Worm (Caenorhabditis elegans): ENCODE results near the gene emb-1.
A peak's percentile ranks its signal among the peaks of the same experiment; 100 is the strongest.

Gene emb-1

ce11 chrIII:5162820-5163631 lies 10.2 kb upstream of the emb-1 start, which contains the start of gene gars-1:
gars-1 (minus strand) TSS chrIII:5163627.
- TF ChIP-seq aly-2 (tag; optimal IDR thresholded peaks at IDR 0.05) (no peak), lin-39 (tag; optimal IDR thresholded peaks at IDR 0.05) (no peak), nhr-237 (tag; optimal IDR thresholded peaks at IDR 0.05) (no peak), mbf-1 (tag; optimal IDR thresholded peaks at IDR 0.05) (no peak), C34F6.9 (tag; optimal IDR thresholded peaks at IDR 0.05) (peak; percentile 59), sem-4 (tag; optimal IDR thresholded peaks at IDR 0.05) (no peak), lin-13 (GFP tag; optimal IDR thresholded peaks at IDR 0.05) (no peak), fos-1 (tag; optimal IDR thresholded peaks at IDR 0.05) (no peak), blmp-1 (tag; optimal IDR thresholded peaks at IDR 0.05; ENCODE audit: insufficient read depth) (no peak), egl-27 (tag; optimal IDR thresholded peaks at IDR 0.05) (no peak), mdl-1 (tag; optimal IDR thresholded peaks at IDR 0.05) (no peak), ztf-1 (GFP tag; conservative IDR thresholded peaks at IDR 0.05) (no peak), skn-1 (tag; optimal IDR thresholded peaks at IDR 0.05) (no peak), nhr-10 (tag; optimal IDR thresholded peaks at IDR 0.05) (no peak), lsy-2 (tag; optimal IDR thresholded peaks at IDR 0.05) (peak; percentile 11 to 23), ceh-16 (tag; optimal IDR thresholded peaks at IDR 0.05) (no peak), dmd-4 (tag; optimal IDR thresholded peaks at IDR 0.05) (no peak), crh-2 (tag; optimal IDR thresholded peaks at IDR 0.05) (no peak), unc-39 (tag; optimal IDR thresholded peaks at IDR 0.05) (no peak), peb-1 (tag; optimal IDR thresholded peaks at IDR 0.05) (no peak), nhr-25 (tag; optimal IDR thresholded peaks at IDR 0.05) (peak; percentile 15), alr-1 (tag; optimal IDR thresholded peaks at IDR 0.05) (no peak), ceh-82 (tag; optimal IDR thresholded peaks at IDR 0.05) (no peak), ama-1 (optimal IDR thresholded peaks at IDR 0.05) (peak; percentile 57), sma-9 (GFP tag; optimal IDR thresholded peaks at IDR 0.05) (no peak), sma-9 (tag; optimal IDR thresholded peaks at IDR 0.05) (no peak), unc-55 (GFP tag; optimal IDR thresholded peaks at IDR 0.05) (peak; percentile 74), nhr-129 (tag; optimal IDR thresholded peaks at IDR 0.05) (peak; percentile 30), nhr-12 (tag; optimal IDR thresholded peaks at IDR 0.05) (no peak), sma-3 (GFP tag; optimal IDR thresholded peaks at IDR 0.05) (no peak), unc-62 (GFP tag; optimal IDR thresholded peaks at IDR 0.05) (no peak), nhr-11 (tag; optimal IDR thresholded peaks at IDR 0.05) (no peak), F13H6.1 (tag; optimal IDR thresholded peaks at IDR 0.05) (no peak), mab-5 (tag; optimal IDR thresholded peaks at IDR 0.05) (no peak), Y55F3AM.14 (GFP tag; optimal IDR thresholded peaks at IDR 0.05) (no peak), nhr-21 (tag; optimal IDR thresholded peaks at IDR 0.05) (no peak)

ce11 chrIII:5165211-5165610 lies 8.0 kb upstream of the emb-1 start, which contains the start of gene T10F2.2:
T10F2.2 (minus strand) TSS chrIII:5165311.
- TF ChIP-seq dmd-4 (tag; optimal IDR thresholded peaks at IDR 0.05): no peak
- no peak for TF ChIP-seq fos-1 (tag; optimal IDR thresholded peaks at IDR 0.05)
- no peak for TF ChIP-seq lin-11 (tag; optimal IDR thresholded peaks at IDR 0.05)
- no peak for TF ChIP-seq aly-2 (tag; optimal IDR thresholded peaks at IDR 0.05)
- no peak for TF ChIP-seq unc-62 (GFP tag; optimal IDR thresholded peaks at IDR 0.05)
- no peak for TF ChIP-seq ceh-16 (tag; optimal IDR thresholded peaks at IDR 0.05)
- TF ChIP-seq ztf-11 (tag; optimal IDR thresholded peaks at IDR 0.05): no peak
- TF ChIP-seq alr-1 (tag; optimal IDR thresholded peaks at IDR 0.05): no peak
- no peak for TF ChIP-seq ZK546.5 (tag; optimal IDR thresholded peaks at IDR 0.05)
- no peak for TF ChIP-seq skn-1 (tag; optimal IDR thresholded peaks at IDR 0.05)
- no peak for TF ChIP-seq lsy-2 (tag; optimal IDR thresholded peaks at IDR 0.05)
- no peak for TF ChIP-seq nhr-11 (tag; optimal IDR thresholded peaks at IDR 0.05)
- no peak for TF ChIP-seq mab-5 (tag; optimal IDR thresholded peaks at IDR 0.05)
- no peak for TF ChIP-seq Y55F3AM.14 (GFP tag; optimal IDR thresholded peaks at IDR 0.05)

- TF ChIP-seq unc-39 (tag; optimal IDR thresholded peaks at IDR 0.05) (no peak), dmd-4 (tag; optimal IDR thresholded peaks at IDR 0.05) (no peak), nhr-129 (tag; optimal IDR thresholded peaks at IDR 0.05) (peak; percentile 65), ZK546.5 (tag; optimal IDR thresholded peaks at IDR 0.05) (no peak), nhr-21 (tag; optimal IDR thresholded peaks at IDR 0.05) (no peak), ztf-4 (tag; optimal IDR thresholded peaks at IDR 0.05) (no peak), blmp-1 (tag; optimal IDR thresholded peaks at IDR 0.05; ENCODE audit: insufficient read depth) (peak; percentile 42), skn-1 (tag; optimal IDR thresholded peaks at IDR 0.05) (no peak), ceh-82 (tag; optimal IDR thresholded peaks at IDR 0.05) (no peak), nhr-23 (tag; optimal IDR thresholded peaks at IDR 0.05) (no peak), lin-39 (tag; optimal IDR thresholded peaks at IDR 0.05) (no peak), nhr-237 (tag; optimal IDR thresholded peaks at IDR 0.05) (no peak), aly-2 (tag; optimal IDR thresholded peaks at IDR 0.05) (no peak), mdl-1 (tag; optimal IDR thresholded peaks at IDR 0.05) (no peak), nhr-25 (tag; optimal IDR thresholded peaks at IDR 0.05) (peak; percentile 51), nhr-10 (tag; optimal IDR thresholded peaks at IDR 0.05) (no peak), mab-5 (tag; optimal IDR thresholded peaks at IDR 0.05) (no peak), C34F6.9 (tag; optimal IDR thresholded peaks at IDR 0.05) (no peak), zag-1 (tag; optimal IDR thresholded peaks at IDR 0.05) (no peak), elt-1 (tag; optimal IDR thresholded peaks at IDR 0.05) (no peak), sma-9 (GFP tag; optimal IDR thresholded peaks at IDR 0.05) (peak; percentile 57), sma-9 (tag; optimal IDR thresholded peaks at IDR 0.05) (no peak), nhr-77 (tag; optimal IDR thresholded peaks at IDR 0.05) (no peak), fos-1 (tag; optimal IDR thresholded peaks at IDR 0.05) (no peak), F13H6.1 (tag; optimal IDR thresholded peaks at IDR 0.05) (no peak), ztf-11 (tag; optimal IDR thresholded peaks at IDR 0.05) (no peak), Y55F3AM.14 (GFP tag; optimal IDR thresholded peaks at IDR 0.05) (no peak), elt-3 (tag; optimal IDR thresholded peaks at IDR 0.05) (no peak), peb-1 (tag; optimal IDR thresholded peaks at IDR 0.05) (no peak)
Observed at ce11 chrIII:5165745-5166144, 7.5 kb upstream of the emb-1 start.

All from whole organism, L2 larva.